Fruit fly (Drosophila melanogaster): Measurements from ENCODE around the gene Klp3A.

DNA sequence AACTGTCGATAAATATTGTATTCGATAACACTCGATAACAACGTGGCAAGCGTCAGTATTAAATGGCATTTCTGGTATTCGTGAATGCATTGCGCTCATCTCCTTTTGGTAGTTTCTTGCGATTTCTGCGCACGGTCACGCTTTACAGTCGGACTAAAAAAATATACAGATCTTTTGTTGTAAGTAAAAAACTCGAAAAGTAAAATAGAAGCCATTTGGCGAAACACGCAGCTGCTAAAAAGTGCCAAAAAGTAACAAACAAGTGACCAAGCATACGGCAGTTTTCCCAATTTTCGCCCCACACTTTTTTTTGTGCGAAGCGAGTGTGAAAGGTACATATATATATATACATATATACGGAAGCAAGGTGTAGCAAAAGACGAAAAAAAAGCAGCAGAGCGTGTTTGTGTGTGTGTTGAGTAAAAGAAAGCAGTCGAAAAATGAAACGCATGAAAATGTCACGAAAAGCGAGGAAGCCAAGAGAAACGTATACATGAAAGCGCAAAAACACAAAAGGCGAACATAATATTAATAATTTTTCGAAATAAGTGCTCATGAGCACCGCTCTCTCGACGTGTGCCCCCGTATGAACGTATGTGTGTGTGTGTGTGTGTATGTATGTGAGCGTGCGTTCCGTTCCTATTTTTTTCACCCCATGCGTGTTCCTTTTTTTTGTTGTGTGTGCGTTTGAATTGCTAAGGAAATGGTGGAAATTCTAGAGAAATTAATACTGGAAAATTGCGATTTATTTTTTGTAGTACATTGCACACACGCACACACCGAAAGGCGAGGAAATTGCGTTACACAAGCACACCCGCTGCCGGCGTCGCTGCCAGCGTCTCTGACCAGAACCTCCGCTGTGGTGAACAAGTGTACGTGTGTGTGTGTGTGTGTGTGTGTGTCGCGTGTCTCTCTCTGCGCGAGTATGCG, 30.3 kb upstream of the Klp3A start, which contains the start of gene sgg:
- TF ChIP-seq CG16779 (tag; optimal IDR thresholded peaks at IDR 0.05) (no peak), acj6 (GFP tag; optimal IDR thresholded peaks at IDR 0.05) (no peak), ss (GFP tag; optimal IDR thresholded peaks at IDR 0.05) (peak in 1 of 2 experiments; percentile 21), Lpt (GFP tag; optimal IDR thresholded peaks at IDR 0.05) (no peak), CG9139 (GFP tag; optimal IDR thresholded peaks at IDR 0.05) (no peak), dac (GFP tag; optimal IDR thresholded peaks at IDR 0.05) (no peak), net (GFP tag; optimal IDR thresholded peaks at IDR 0.05) (peak; percentile 21), topi (GFP tag; optimal IDR thresholded peaks at IDR 0.05) (no peak), Hr39 (GFP tag; optimal IDR thresholded peaks at IDR 0.05) (no peak), Ets21C (GFP tag; optimal IDR thresholded peaks at IDR 0.05) (no peak), CG3032 (tag; optimal IDR thresholded peaks at IDR 0.05) (peak; percentile 9)

Data from whole organism, prepupa.